Fruit fly (Drosophila melanogaster) whole organism, wandering third instar larva: ENCODE results near the gene AlaRS.

Experiments used
- Abd-B ChIP-seq: fragments of >200 bp; optimal IDR thresholded peaks from 2 replicates; lab custom pipeline; 2017; ENCODE audit warnings: missing biosample characterization, missing genetic modification characterization
- CG32264 ChIP-seq: fragments of 200-800 bp; sonication (Bioruptor generic); optimal IDR thresholded peaks from 2 replicates; lab custom pipeline; 2016; ENCODE audit warnings: missing biosample characterization, missing genetic modification characterization
- CG9705 ChIP-seq: fragments of 200-800 bp; sonication (Bioruptor generic); optimal IDR thresholded peaks from 2 replicates; lab custom pipeline; 2018; ENCODE audit warnings: missing biosample characterization, mild to moderate bottlenecking, missing genetic modification characterization
- CrebA ChIP-seq: fragments of 200-800 bp; sonication (Bioruptor generic); optimal IDR thresholded peaks from 2 replicates; lab custom pipeline; 2016; ENCODE audit warnings: missing biosample characterization, mild to moderate bottlenecking, missing genetic modification characterization, borderline replicate concordance
- Dfd ChIP-seq: fragments of >200 bp; optimal IDR thresholded peaks from 2 replicates; lab custom pipeline; 2017; ENCODE audit warnings: missing biosample characterization, missing genetic modification characterization
- Dif ChIP-seq: fragments of 200-275, 200-300 bp; sonication (Bioruptor generic); optimal IDR thresholded peaks from 2 replicates; lab custom pipeline; 2018; ENCODE audit warnings: missing biosample characterization, missing genetic modification characterization; ENCODE audit not compliant: partially characterized antibody
- GATAd ChIP-seq: sonication (Bioruptor generic); optimal IDR thresholded peaks from 2 replicates; lab custom pipeline; 2016; ENCODE audit warnings: missing biosample characterization, missing genetic modification characterization
- HLH106 ChIP-seq: fragments of 200-800 bp; optimal IDR thresholded peaks from 3 replicates; lab custom pipeline; 2019; ENCODE audit warnings: missing biosample characterization, mild to moderate bottlenecking, missing genetic modification characterization, moderate library complexity
- Hnf4 ChIP-seq: fragments of 200-800 bp; sonication (Bioruptor generic); optimal IDR thresholded peaks from 2 replicates; lab custom pipeline; 2016; ENCODE audit warnings: missing biosample characterization, mild to moderate bottlenecking, missing genetic modification characterization
- Hr78 ChIP-seq: fragments of >200 bp; optimal IDR thresholded peaks from 2 replicates; lab custom pipeline; 2017; ENCODE audit warnings: missing biosample characterization, missing genetic modification characterization
- Hr83 ChIP-seq: fragments of 200-300 bp; sonication (Bioruptor generic); optimal IDR thresholded peaks from 2 replicates; lab custom pipeline; 2016; ENCODE audit warnings: missing biosample characterization, mild to moderate bottlenecking, missing genetic modification characterization, moderate library complexity; ENCODE audit not compliant: poor library complexity, severe bottlenecking
- Jra ChIP-seq: sonication (Bioruptor generic); optimal IDR thresholded peaks from 2 replicates; lab custom pipeline; 2016; ENCODE audit warnings: missing biosample characterization, missing genetic modification characterization
- Mio ChIP-seq: sonication (Bioruptor generic); optimal IDR thresholded peaks from 2 replicates; lab custom pipeline; 2016; ENCODE audit warnings: missing biosample characterization, missing genetic modification characterization
- Myc ChIP-seq: fragments of >200 bp; optimal IDR thresholded peaks from 2 replicates; lab custom pipeline; 2017
- N ChIP-seq: fragments of >200 bp; optimal IDR thresholded peaks from 2 replicates; lab custom pipeline; 2018; ENCODE audit warnings: missing biosample characterization, missing external identifiers, missing genetic modification characterization
- OdsH ChIP-seq: fragments of 200-800 bp; sonication (Bioruptor generic); optimal IDR thresholded peaks from 2 replicates; lab custom pipeline; 2016; ENCODE audit warnings: missing biosample characterization, mild to moderate bottlenecking, missing genetic modification characterization
- Rel ChIP-seq, 2 experiments: fragments of 200-800 bp; sonication (Bioruptor generic) in 1 of 2; optimal IDR thresholded peaks; 2 replicates in 1 of 2; 3 replicates in 1 of 2; lab custom pipeline; 2016 to 2019; ENCODE audit warnings: mild to moderate bottlenecking in 2 of 2, missing biosample characterization in 2 of 2, missing genetic modification characterization in 2 of 2, moderate library complexity in 1 of 2
- Sp1 ChIP-seq: fragments of 200-800 bp; sonication (Bioruptor generic); optimal IDR thresholded peaks from 3 replicates; lab custom pipeline; 2019; ENCODE audit warnings: missing biosample characterization, mild to moderate bottlenecking, missing genetic modification characterization, moderate library complexity
- Vsx2 ChIP-seq: fragments of 200-300, 225-300 bp; sonication (Bioruptor generic); optimal IDR thresholded peaks from 2 replicates; lab custom pipeline; 2018; ENCODE audit warnings: missing biosample characterization, missing genetic modification characterization; ENCODE audit not compliant: partially characterized antibody
- br ChIP-seq: fragments of 200-800 bp; sonication (Bioruptor generic); optimal IDR thresholded peaks from 2 replicates; lab custom pipeline; 2016; ENCODE audit warnings: missing biosample characterization, missing genetic modification characterization
- brk ChIP-seq: fragments of 200-800 bp; sonication (Bioruptor generic); optimal IDR thresholded peaks from 2 replicates; lab custom pipeline; 2016; ENCODE audit warnings: missing biosample characterization, mild to moderate bottlenecking, missing genetic modification characterization
- dl ChIP-seq, 2 experiments: fragments of 175-275, 200-275 bp in 1 of 2; fragments of 200-275 bp in 1 of 2; sonication (Bioruptor generic); optimal IDR thresholded peaks; lab custom pipeline; 2018; ENCODE audit warnings: mild to moderate bottlenecking in 2 of 2, missing biosample characterization in 2 of 2, missing genetic modification characterization in 2 of 2, moderate library complexity in 2 of 2; ENCODE audit not compliant: partially characterized antibody in 2 of 2, insufficient read depth in 1 of 2
- dmrt93B ChIP-seq: fragments of 200-800 bp; sonication (Bioruptor generic); optimal IDR thresholded peaks from 2 replicates; lab custom pipeline; 2018; ENCODE audit warnings: missing biosample characterization, mild to moderate bottlenecking, missing genetic modification characterization
- dsf ChIP-seq: sonication (Bioruptor generic); optimal IDR thresholded peaks from 2 replicates; lab custom pipeline; 2016; ENCODE audit warnings: missing biosample characterization, missing genetic modification characterization, borderline replicate concordance
- ey ChIP-seq: fragments of 200-800 bp; sonication (Bioruptor generic); optimal IDR thresholded peaks from 2 replicates; lab custom pipeline; 2016; ENCODE audit warnings: missing biosample characterization, missing genetic modification characterization
- foxo ChIP-seq, 2 experiments: fragments of 200-800 bp; sonication (Bioruptor generic); optimal IDR thresholded peaks; 2 replicates in 1 of 2; 3 replicates in 1 of 2; lab custom pipeline; 2016 to 2017; ENCODE audit warnings: missing biosample characterization in 2 of 2, missing genetic modification characterization in 2 of 2
- fru ChIP-seq: fragments of 200-800 bp; sonication (Bioruptor generic); optimal IDR thresholded peaks from 3 replicates; lab custom pipeline; 2016; ENCODE audit warnings: missing biosample characterization, mild to moderate bottlenecking, missing genetic modification characterization
- h ChIP-seq: fragments of 200-800 bp; sonication (Bioruptor generic); optimal IDR thresholded peaks from 3 replicates; lab custom pipeline; 2016; ENCODE audit warnings: missing biosample characterization, mild to moderate bottlenecking, missing genetic modification characterization
- jim ChIP-seq: fragments of 175-275, 200-325 bp; sonication (Bioruptor generic); optimal IDR thresholded peaks from 2 replicates; lab custom pipeline; 2016; ENCODE audit warnings: missing biosample characterization, mild to moderate bottlenecking, missing genetic modification characterization
- lola ChIP-seq: fragments of >200 bp; optimal IDR thresholded peaks from 2 replicates; lab custom pipeline; 2017; ENCODE audit warnings: missing biosample characterization, missing genetic modification characterization
- pan ChIP-seq: fragments of >200 bp; optimal IDR thresholded peaks from 2 replicates; lab custom pipeline; 2017
- psq ChIP-seq: fragments of 200-800 bp; sonication (Bioruptor generic); optimal IDR thresholded peaks from 3 replicates; lab custom pipeline; 2017; ENCODE audit warnings: missing biosample characterization, mild to moderate bottlenecking, missing genetic modification characterization, moderate library complexity
- rgr ChIP-seq: fragments of 200-800 bp; sonication (Bioruptor generic); optimal IDR thresholded peaks from 3 replicates; lab custom pipeline; 2016; ENCODE audit warnings: missing biosample characterization, mild to moderate bottlenecking, missing genetic modification characterization
- sage ChIP-seq: fragments of 200-800 bp; sonication (Bioruptor generic); optimal IDR thresholded peaks from 2 replicates; lab custom pipeline; 2016; ENCODE audit warnings: missing biosample characterization, mild to moderate bottlenecking, missing genetic modification characterization
- sv ChIP-seq: fragments of 200-800 bp; sonication (Bioruptor generic); optimal IDR thresholded peaks from 3 replicates; lab custom pipeline; 2016; ENCODE audit warnings: missing biosample characterization, missing genetic modification characterization
- tai ChIP-seq: sonication (Bioruptor generic); optimal IDR thresholded peaks from 2 replicates; lab custom pipeline; 2016; ENCODE audit warnings: missing biosample characterization, missing genetic modification characterization
- usp ChIP-seq: fragments of >200 bp; optimal IDR thresholded peaks from 2 replicates; lab custom pipeline; 2017; ENCODE audit warnings: missing biosample characterization, missing genetic modification characterization
- woc ChIP-seq: sonication (Bioruptor generic); optimal IDR thresholded peaks from 2 replicates; lab custom pipeline; 2016; ENCODE audit warnings: missing biosample characterization, mild to moderate bottlenecking, missing genetic modification characterization

Gene AlaRS

DNA sequence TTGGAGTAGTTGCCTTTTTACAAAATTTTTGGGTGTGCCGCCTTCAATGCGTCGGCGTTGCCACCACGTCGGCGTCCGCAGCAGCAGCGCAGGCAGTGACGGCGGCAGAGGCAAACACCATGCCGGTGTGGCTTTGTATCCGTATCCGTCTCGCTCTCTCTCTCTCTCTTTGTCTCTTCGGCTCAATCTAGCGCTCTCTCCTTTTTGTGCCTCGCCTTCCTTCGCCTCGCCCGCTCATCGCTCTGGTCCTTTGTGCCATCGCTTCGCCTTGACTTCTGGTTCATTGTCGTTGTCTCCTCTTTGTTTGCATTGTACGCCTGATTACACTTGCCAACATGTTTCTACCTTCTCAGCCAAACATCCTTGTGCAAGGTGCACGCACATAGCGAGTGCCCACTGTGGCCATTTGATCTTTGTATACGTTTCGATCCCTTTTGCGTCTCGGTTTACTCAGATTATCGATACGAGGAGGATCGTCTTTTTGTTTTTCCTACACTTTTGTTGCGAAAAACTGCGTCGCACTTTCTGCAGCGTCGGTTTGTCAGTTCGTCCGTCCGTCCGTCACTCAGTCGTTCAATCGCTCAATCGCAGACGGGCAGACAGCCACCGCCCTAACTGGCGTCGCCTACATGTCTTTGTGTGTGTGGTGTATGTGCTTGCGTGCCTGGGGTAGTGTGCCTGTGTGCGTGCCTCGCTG lies 34.9 kb upstream of the AlaRS start:
- TF ChIP-seq tai: no peak
- TF ChIP-seq br: peak; percentile 73
- TF ChIP-seq h (GFP tag; lab: Kevin White, UChicago): peak; percentile 81
- peak; percentile 84 for TF ChIP-seq fru (GFP tag; lab: Kevin White, UChicago)
- TF ChIP-seq Vsx2: peak; percentile 14
- no peak for TF ChIP-seq dsf (GFP tag; lab: Kevin White, UChicago)
- TF ChIP-seq lola (GFP tag; lab: Kevin White, UChicago): no peak
- TF ChIP-seq foxo (GFP tag; optimal IDR thresholded peaks at IDR 0.05; lab: Kevin White, UChicago): peak in 1 of 2 experiments; percentile 84
- peak; percentile 81 for TF ChIP-seq ey (GFP tag; lab: Kevin White, UChicago)
- peak; percentile 71 for TF ChIP-seq rgr (GFP tag; lab: Kevin White, UChicago)
- TF ChIP-seq Hnf4: peak; percentile 79
- no peak for TF ChIP-seq Mio
- TF ChIP-seq jim (GFP tag; lab: Kevin White, UChicago): no peak
- TF ChIP-seq CG9705 (GFP tag; lab: Kevin White, UChicago): peak; percentile 36
- no peak for TF ChIP-seq Hr83 (GFP tag; lab: Kevin White, UChicago)
- no peak for TF ChIP-seq usp (GFP tag; lab: Kevin White, UChicago)
- no peak for TF ChIP-seq Abd-B
- TF ChIP-seq Myc (lab: Kevin White, UChicago): no peak
- peak; percentile 64 for TF ChIP-seq woc (GFP tag; lab: Kevin White, UChicago)
- peak; percentile 37 for TF ChIP-seq brk (GFP tag; lab: Kevin White, UChicago)
- peak; percentile 49 for TF ChIP-seq OdsH (GFP tag; lab: Kevin White, UChicago)
- peak; percentile 1 for TF ChIP-seq CG32264 (GFP tag; lab: Kevin White, UChicago)
- peak; percentile 48 for TF ChIP-seq sage (GFP tag; lab: Kevin White, UChicago)
- peak; percentile 83 to 87 for TF ChIP-seq dl (GFP tag; optimal IDR thresholded peaks at IDR 0.05; lab: Kevin White, UChicago; ENCODE audit: insufficient read depth in 1 of 2, partially characterized antibody in 2 of 2)
- TF ChIP-seq Jra: peak; percentile 60
- no peak for TF ChIP-seq pan (lab: Kevin White, UChicago)
- TF ChIP-seq dmrt93B (GFP tag; lab: Kevin White, UChicago): peak; percentile 35
- TF ChIP-seq CrebA (GFP tag; lab: Kevin White, UChicago): no peak
- TF ChIP-seq Sp1 (GFP tag; lab: Kevin White, UChicago): peak; percentile 67
- no peak for TF ChIP-seq Dfd (GFP tag; lab: Kevin White, UChicago)
- no peak for TF ChIP-seq Rel (GFP tag; optimal IDR thresholded peaks at IDR 0.05; lab: Kevin White, UChicago)
- peak; percentile 52 for TF ChIP-seq Rel (tag; optimal IDR thresholded peaks at IDR 0.05; lab: Kevin White, UChicago)
- no peak for TF ChIP-seq sv (GFP tag; lab: Kevin White, UChicago)
- TF ChIP-seq Hr78 (GFP tag; lab: Kevin White, UChicago): no peak
- peak; percentile 59 for TF ChIP-seq HLH106 (tag; lab: Kevin White, UChicago)
- peak; percentile 77 for TF ChIP-seq Dif (GFP tag; lab: Kevin White, UChicago)
- no peak for TF ChIP-seq N (GFP tag; lab: Kevin White, UChicago)
- TF ChIP-seq GATAd (GFP tag; lab: Kevin White, UChicago): no peak
- peak; percentile 100 for TF ChIP-seq psq (GFP tag; lab: Kevin White, UChicago)
